Worm (Caenorhabditis elegans) whole organism, L4 larva: ENCODE measurements around the gene srh-2.

Experiments
- F37D6.2 ChIP-seq: sonication (generic microtip); optimal IDR thresholded peaks from 2 replicates; lab custom pipeline; 2016; ENCODE audit warnings: mild to moderate bottlenecking, missing genetic modification characterization, missing compliant biosample characterization
- Y5F2A.4 ChIP-seq: fragments of 200-800 bp; sonication (Bioruptor generic); optimal IDR thresholded peaks from 2 replicates; lab custom pipeline; 2018; ENCODE audit warnings: mild to moderate bottlenecking, missing genetic modification characterization, missing compliant biosample characterization
- ceh-32 ChIP-seq: sonication (generic microtip); optimal IDR thresholded peaks from 2 replicates; lab custom pipeline; 2016; ENCODE audit warnings: mild to moderate bottlenecking, missing genetic modification characterization, missing compliant biosample characterization; ENCODE audit not compliant: poor library complexity
- ceh-44 ChIP-seq: fragments of 200-800 bp; sonication (Bioruptor generic); IDR thresholded peaks from 2 replicates; pipeline ENCODE4 v1.3.6; 2022; ENCODE audit warnings: missing genetic modification reagents, missing genetic modification characterization, missing compliant biosample characterization
- ceh-82 ChIP-seq: sonication (generic microtip); optimal IDR thresholded peaks from 2 replicates; lab custom pipeline; 2017; ENCODE audit warnings: missing biosample characterization, missing genetic modification characterization
- ces-1 ChIP-seq: fragments of 150-350 bp; sonication (generic microtip); optimal IDR thresholded peaks from 4 replicates; lab custom pipeline; 2014; ENCODE audit warnings: missing biosample characterization, missing genetic modification reagents, missing genetic modification characterization
- dmd-6 ChIP-seq: fragments of 200-800 bp; sonication (Bioruptor generic); IDR thresholded peaks from 2 replicates; pipeline ENCODE4 v1.3.6; 2022; ENCODE audit warnings: missing genetic modification reagents, missing genetic modification characterization, missing compliant biosample characterization
- dmd-9 ChIP-seq: fragments of 200-800 bp; sonication (Bioruptor generic); IDR thresholded peaks from 2 replicates; pipeline ENCODE4 v1.3.6; 2022; ENCODE audit warnings: missing genetic modification reagents, missing genetic modification characterization, missing compliant biosample characterization
- dve-1 ChIP-seq: sonication (generic microtip); optimal IDR thresholded peaks from 2 replicates; lab custom pipeline; 2017; ENCODE audit warnings: antibody characterized with exemption, mild to moderate bottlenecking, missing genetic modification characterization, missing compliant biosample characterization; ENCODE audit not compliant: insufficient read depth
- egl-27 ChIP-seq: sonication (generic microtip); optimal IDR thresholded peaks from 3 replicates; lab custom pipeline; 2017; ENCODE audit warnings: missing biosample characterization, missing genetic modification reagents, missing genetic modification characterization
- egl-43 ChIP-seq: fragments of 200-800 bp; sonication (Bioruptor generic); IDR thresholded peaks from 2 replicates; pipeline ENCODE4 v1.3.6; 2022; ENCODE audit warnings: missing genetic modification reagents, missing genetic modification characterization, missing compliant biosample characterization
- fos-1 ChIP-seq: fragments of 150-350 bp; optimal IDR thresholded peaks from 2 replicates; lab custom pipeline; 2014; ENCODE audit warnings: missing biosample characterization, missing genetic modification characterization
- hif-1 ChIP-seq, 2 experiments: sonication (generic microtip); optimal IDR thresholded peaks; 2 replicates each; lab custom pipeline; 2016 to 2017; ENCODE audit warnings: missing compliant biosample characterization in 2 of 2, missing genetic modification characterization in 2 of 2, missing genetic modification reagents in 2 of 2, missing genotype in 2 of 2, mild to moderate bottlenecking in 1 of 2
- hmg-1.1 ChIP-seq: fragments of 200-800 bp; sonication (Bioruptor generic); IDR thresholded peaks from 2 replicates; pipeline ENCODE4 v1.3.6; 2022; ENCODE audit warnings: missing genetic modification reagents, missing genetic modification characterization, missing compliant biosample characterization
- lin-39 ChIP-seq: fragments of 150-350 bp; optimal IDR thresholded peaks from 2 replicates; lab custom pipeline; 2014; ENCODE audit warnings: missing biosample characterization, missing genetic modification reagents, missing genetic modification characterization
- mdl-1 ChIP-seq, 2 experiments: fragments of 150-350 bp in 1 of 2; sonication (generic microtip) in 1 of 2; optimal IDR thresholded peaks; 2 replicates each; lab custom pipeline; 2014 to 2017; ENCODE audit warnings: missing biosample characterization in 2 of 2, missing genetic modification characterization in 2 of 2
- mdt-29 ChIP-seq: fragments of 200-800 bp; sonication (Bioruptor generic); IDR thresholded peaks from 2 replicates; pipeline ENCODE4 v1.3.6; 2022; ENCODE audit warnings: missing genetic modification reagents, missing genetic modification characterization, missing compliant biosample characterization
- nhr-102 ChIP-seq: sonication (generic microtip); optimal IDR thresholded peaks from 2 replicates; lab custom pipeline; 2016; ENCODE audit warnings: mild to moderate bottlenecking, missing genetic modification characterization, moderate library complexity, missing compliant biosample characterization
- nhr-111 ChIP-seq: fragments of 200-800 bp; sonication (Bioruptor generic); optimal IDR thresholded peaks from 2 replicates; lab custom pipeline; 2018; ENCODE audit warnings: mild to moderate bottlenecking, missing genetic modification characterization, missing compliant biosample characterization
- nhr-237 ChIP-seq: sonication (generic microtip); optimal IDR thresholded peaks from 2 replicates; lab custom pipeline; 2017; ENCODE audit warnings: missing biosample characterization, missing genetic modification characterization
- nhr-25 ChIP-seq: sonication (generic microtip); optimal IDR thresholded peaks from 2 replicates; lab custom pipeline; 2017; ENCODE audit warnings: missing genetic modification characterization, mild to moderate bottlenecking, missing compliant biosample characterization, antibody characterized with exemption, moderate library complexity, borderline replicate concordance; ENCODE audit not compliant: insufficient read depth
- nhr-28 ChIP-seq: fragments of 150-350 bp; optimal IDR thresholded peaks from 2 replicates; lab custom pipeline; 2014; ENCODE audit warnings: missing biosample characterization, missing genetic modification characterization
- nhr-48 ChIP-seq: sonication (generic microtip); optimal IDR thresholded peaks from 2 replicates; lab custom pipeline; 2016; ENCODE audit warnings: mild to moderate bottlenecking, missing genetic modification characterization, missing compliant biosample characterization
- nhr-6 ChIP-seq: fragments of 150-350 bp; optimal IDR thresholded peaks from 2 replicates; lab custom pipeline; 2014; ENCODE audit warnings: missing biosample characterization, missing genetic modification characterization
- nhr-77 ChIP-seq: fragments of 150-350 bp; optimal IDR thresholded peaks from 2 replicates; lab custom pipeline; 2014; ENCODE audit warnings: missing biosample characterization, missing genetic modification characterization
- pha-4 ChIP-seq, 2 experiments: fragments of 150-350 bp in 1 of 2; fragments of 200-800 bp in 1 of 2; sonication (Bioruptor generic) in 1 of 2; IDR thresholded peaks in 1 of 2; optimal IDR thresholded peaks in 1 of 2; 2 replicates each; pipeline versions ENCODE4 v1.3.6 to Lab custom; 2014 to 2022; ENCODE audit warnings: missing genetic modification characterization in 2 of 2, missing genetic modification reagents in 2 of 2, missing biosample characterization in 1 of 2, missing compliant biosample characterization in 1 of 2
- rbr-2 ChIP-seq: sonication (generic microtip); optimal IDR thresholded peaks from 2 replicates; lab custom pipeline; 2016; ENCODE audit warnings: missing genotype, missing genetic modification characterization, missing compliant biosample characterization
- saeg-2 ChIP-seq: fragments of 200-800 bp; sonication (Bioruptor generic); IDR thresholded peaks from 2 replicates; pipeline ENCODE4 v1.3.6; 2022; ENCODE audit warnings: missing genetic modification reagents, missing genetic modification characterization, missing compliant biosample characterization
- skn-1 ChIP-seq: fragments of 150-350 bp; optimal IDR thresholded peaks from 2 replicates; lab custom pipeline; 2014; ENCODE audit warnings: missing biosample characterization, missing genetic modification characterization
- snpc-1.2 ChIP-seq: fragments of 200-800 bp; sonication (Bioruptor generic); IDR thresholded peaks from 2 replicates; pipeline ENCODE4 v1.3.6; 2022; ENCODE audit warnings: missing genetic modification reagents, missing genetic modification characterization, missing compliant biosample characterization
- tra-1 ChIP-seq: fragments of 200-800 bp; sonication (Bioruptor generic); IDR thresholded peaks from 2 replicates; pipeline ENCODE4 v1.3.6; 2022; ENCODE audit warnings: missing genetic modification reagents, missing genetic modification characterization, missing compliant biosample characterization
- vab-7 ChIP-seq: fragments of 200-800 bp; sonication (Bioruptor generic); IDR thresholded peaks from 2 replicates; pipeline ENCODE4 v1.3.6; 2022; ENCODE audit warnings: missing genetic modification reagents, missing genetic modification characterization, missing compliant biosample characterization
- zag-1 ChIP-seq: fragments of 150-350 bp; optimal IDR thresholded peaks from 2 replicates; lab custom pipeline; 2014; ENCODE audit warnings: missing biosample characterization, missing genetic modification characterization
- zip-2 ChIP-seq: fragments of 150-350 bp; optimal IDR thresholded peaks from 2 replicates; lab custom pipeline; 2014; ENCODE audit warnings: missing biosample characterization, missing genetic modification characterization

The srh-2 gene

DNA sequence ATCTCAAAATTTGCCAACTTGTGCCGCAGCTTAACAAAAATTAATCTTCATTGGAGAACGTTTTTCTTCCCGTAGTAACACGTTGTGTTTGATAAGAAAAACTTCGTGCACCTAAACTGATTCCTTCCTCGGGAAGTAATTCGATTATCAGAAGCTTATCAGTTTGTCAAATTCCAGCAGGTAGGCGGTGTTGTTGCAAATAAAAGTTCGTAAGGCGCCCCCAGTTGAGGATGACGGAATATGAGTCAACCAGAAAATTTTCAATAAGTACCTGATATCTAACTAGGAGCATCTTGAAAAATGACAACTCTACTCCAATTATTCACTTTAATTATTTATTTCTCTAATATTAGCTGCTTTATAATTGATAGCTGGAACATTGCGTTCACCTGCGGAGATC, 13.7 kb downstream of the srh-2 start, which contains the start of gene C05E4.7:
Gene C05E4.7, plus strand, starts transcription at position 301 of the 400 bp plus-strand sequence.
- TF ChIP-seq zag-1 (tag; lab: Kevin White, UChicago): no peak
- TF ChIP-seq snpc-1.2: no peak
- no peak for TF ChIP-seq nhr-48
- no peak for TF ChIP-seq vab-7 (GFP tag; lab: Robert Waterston, UW)
- TF ChIP-seq F37D6.2 (tag; lab: Kevin White, UChicago): no peak
- TF ChIP-seq hmg-1.1 (GFP tag; lab: Robert Waterston, UW): no peak
- TF ChIP-seq nhr-77: no peak
- TF ChIP-seq hif-1 (tag; optimal IDR thresholded peaks at IDR 0.05; lab: Kevin White, UChicago): no peak
- no peak for TF ChIP-seq nhr-25
- no peak for TF ChIP-seq ceh-32 (tag; lab: Kevin White, UChicago)
- TF ChIP-seq zip-2 (tag; lab: Kevin White, UChicago): no peak
- no peak for TF ChIP-seq tra-1 (GFP tag; lab: Robert Waterston, UW)
- no peak for TF ChIP-seq saeg-2
- TF ChIP-seq dmd-6 (GFP tag; lab: Robert Waterston, UW): no peak
- TF ChIP-seq nhr-102 (tag; lab: Kevin White, UChicago): no peak
- TF ChIP-seq skn-1 (tag; lab: Kevin White, UChicago): no peak
- TF ChIP-seq rbr-2 (tag; lab: Kevin White, UChicago): no peak
- no peak for TF ChIP-seq nhr-237 (tag; lab: Kevin White, UChicago)

DNA sequence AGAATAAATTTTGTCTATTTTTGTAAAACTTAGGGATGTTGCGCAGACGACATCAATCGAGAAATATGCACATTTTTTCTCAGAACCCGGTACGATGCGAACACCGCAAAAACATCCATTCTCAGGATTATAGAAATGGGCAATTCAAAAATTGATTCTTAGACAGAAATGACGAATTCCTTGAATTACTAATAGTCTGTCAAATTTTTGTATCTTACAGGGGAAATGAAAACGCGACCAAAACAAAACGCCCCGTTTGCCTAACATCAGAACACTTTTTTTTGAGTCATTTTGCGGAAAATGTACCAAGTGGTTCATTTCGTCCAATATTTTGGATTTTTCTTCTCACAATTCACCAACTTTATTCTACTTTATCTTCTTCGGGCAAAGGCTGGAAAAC, 15.2 kb downstream of the srh-2 start, which contains the start of gene str-134:
Gene str-134, plus strand, starts transcription at position 301 of the 400 bp plus-strand sequence.
- TF ChIP-seq nhr-28: no peak
- no peak for TF ChIP-seq fos-1 (tag; lab: Kevin White, UChicago)
- TF ChIP-seq F37D6.2 (tag; lab: Kevin White, UChicago): no peak
- TF ChIP-seq egl-43 (GFP tag; lab: Robert Waterston, UW): no peak
- TF ChIP-seq ceh-82 (tag; lab: Kevin White, UChicago): no peak
- no peak for TF ChIP-seq Y5F2A.4 (GFP tag; lab: Kevin White, UChicago)
- no peak for TF ChIP-seq lin-39 (tag; lab: Kevin White, UChicago)
- TF ChIP-seq rbr-2 (tag; lab: Kevin White, UChicago): no peak
- no peak for TF ChIP-seq nhr-111 (GFP tag; lab: Kevin White, UChicago)
- no peak for TF ChIP-seq nhr-77

DNA sequence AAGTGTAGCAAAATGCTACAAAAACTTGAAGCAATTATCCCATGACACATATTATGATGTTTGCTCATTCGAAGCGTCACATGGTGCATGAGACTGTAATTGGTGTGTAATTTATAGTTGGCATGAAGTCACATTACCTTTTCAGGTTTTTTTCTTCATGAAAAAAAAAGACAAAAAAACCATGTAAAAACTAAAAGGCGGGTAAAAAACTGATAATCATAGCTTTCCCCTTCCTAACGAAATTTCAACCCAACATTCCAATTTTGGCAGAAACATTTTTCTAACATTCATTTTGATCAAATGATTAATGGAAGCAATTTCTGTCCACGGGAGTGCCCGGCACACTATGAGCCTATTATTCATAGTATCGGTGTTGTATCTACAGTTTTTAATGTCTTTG, 19.9 kb downstream of the srh-2 start, which contains the start of gene sri-4:
Gene sri-4, plus strand, starts transcription at position 301 of the 400 bp plus-strand sequence.
- no peak for TF ChIP-seq F37D6.2 (tag; lab: Kevin White, UChicago)
- TF ChIP-seq skn-1 (tag; lab: Kevin White, UChicago): no peak
- no peak for TF ChIP-seq egl-27 (tag; lab: Kevin White, UChicago)
- TF ChIP-seq nhr-28: no peak

DNA sequence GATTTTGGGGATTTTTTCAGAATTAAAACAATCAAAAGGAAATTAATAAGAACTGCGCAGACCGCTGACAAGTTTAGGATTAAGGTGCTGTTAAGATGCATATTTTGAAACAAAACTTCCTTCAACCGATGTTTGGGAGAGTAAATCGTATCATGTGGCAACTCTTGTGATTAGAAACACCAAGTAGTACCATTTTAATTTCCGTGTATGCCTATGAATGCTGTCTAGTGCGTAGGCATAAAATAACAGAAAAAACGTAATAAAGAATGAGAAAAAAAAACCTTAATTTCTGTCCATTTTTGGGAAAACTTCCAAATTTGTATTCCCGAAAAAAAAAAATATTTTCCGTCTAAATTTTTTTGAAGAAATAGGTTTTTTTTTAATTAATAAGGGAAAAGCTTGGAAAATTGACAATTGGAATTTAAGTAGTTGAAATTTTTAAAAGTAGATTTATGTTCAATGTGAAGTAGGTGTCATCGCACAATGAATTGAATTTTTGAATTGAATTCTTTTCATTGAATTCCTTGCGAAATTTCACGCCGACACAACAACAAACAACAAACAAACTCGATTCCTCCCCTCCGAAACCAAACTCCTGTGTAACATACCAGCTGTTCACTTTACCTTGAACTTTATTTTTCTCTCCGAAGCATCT, 24.7 kb downstream of the srh-2 start, which contains the start of the genes str-262 and srp-1:
Gene str-262, minus strand, starts transcription at position 101 of the 655 bp plus-strand sequence.
Gene srp-1, plus strand, starts transcription at position 605 of the 655 bp plus-strand sequence.
- TF ChIP-seq nhr-48 (no peak), ceh-44 (GFP tag; lab: Robert Waterston, UW) (no peak), ces-1 (no peak), mdl-1 (tag; optimal IDR thresholded peaks at IDR 0.05; lab: Kevin White, UChicago) (no peak), pha-4 (GFP tag; IDR thresholded peaks at IDR 0.05; lab: Robert Waterston, UW) (no peak), pha-4 (tag; optimal IDR thresholded peaks at IDR 0.05; lab: Kevin White, UChicago) (no peak), nhr-25 (no peak), mdt-29 (GFP tag; lab: Robert Waterston, UW) (no peak), dmd-9 (no peak), F37D6.2 (tag; lab: Kevin White, UChicago) (no peak), skn-1 (tag; lab: Kevin White, UChicago) (no peak), nhr-6 (tag; lab: Kevin White, UChicago) (no peak), dve-1 (tag; lab: Kevin White, UChicago) (no peak), saeg-2 (no peak)
